Worm (Caenorhabditis elegans) whole organism, late embryonic: Measurements from ENCODE around the gene Y43F8C.5.

ENCODE experiments used
- C08G9.2 ChIP-seq: sonication (generic microtip); optimal IDR thresholded peaks from 2 replicates; lab custom pipeline; 2016; ENCODE audit warnings: mild to moderate bottlenecking, missing genetic modification characterization, moderate library complexity, missing compliant biosample characterization
- F13H6.1 ChIP-seq: sonication (generic microtip); optimal IDR thresholded peaks from 2 replicates; lab custom pipeline; 2016; ENCODE audit warnings: missing genetic modification characterization, missing compliant biosample characterization
- K02D7.2 ChIP-seq: sonication (generic microtip); optimal IDR thresholded peaks from 2 replicates; lab custom pipeline; 2017; ENCODE audit warnings: mild to moderate bottlenecking, missing genetic modification characterization, missing compliant biosample characterization
- ceh-19 ChIP-seq: fragments of 200-800 bp; sonication (Bioruptor generic); optimal IDR thresholded peaks from 2 replicates; lab custom pipeline; 2018; ENCODE audit warnings: mild to moderate bottlenecking, missing genetic modification characterization, missing compliant biosample characterization
- ceh-30 ChIP-seq: fragments of 150-350 bp; optimal IDR thresholded peaks from 2 replicates; lab custom pipeline; 2014; ENCODE audit warnings: missing biosample characterization, missing genetic modification characterization
- ceh-34 ChIP-seq: sonication (generic microtip); optimal IDR thresholded peaks from 2 replicates; lab custom pipeline; 2016; ENCODE audit warnings: mild to moderate bottlenecking, missing genetic modification characterization, missing compliant biosample characterization
- ceh-48 ChIP-seq: sonication (generic microtip); optimal IDR thresholded peaks from 2 replicates; lab custom pipeline; 2016; ENCODE audit warnings: missing genetic modification characterization, inconsistent platforms, missing compliant biosample characterization
- ceh-6 ChIP-seq: fragments of 200-800 bp; sonication (Bioruptor generic); optimal IDR thresholded peaks from 2 replicates; lab custom pipeline; 2018; ENCODE audit warnings: mild to moderate bottlenecking, missing genetic modification characterization, missing compliant biosample characterization
- dve-1 ChIP-seq: sonication (generic microtip); optimal IDR thresholded peaks from 2 replicates; lab custom pipeline; 2017; ENCODE audit warnings: antibody characterized with exemption, mild to moderate bottlenecking, missing genetic modification characterization, missing compliant biosample characterization
- elt-4 ChIP-seq: sonication (generic microtip); optimal IDR thresholded peaks from 2 replicates; lab custom pipeline; 2016; ENCODE audit warnings: missing genetic modification characterization, missing compliant biosample characterization
- ets-4 ChIP-seq: sonication (generic microtip); optimal IDR thresholded peaks from 2 replicates; lab custom pipeline; 2016; ENCODE audit warnings: missing genetic modification characterization, missing compliant biosample characterization
- eyg-1 ChIP-seq: sonication (generic microtip); optimal IDR thresholded peaks from 2 replicates; lab custom pipeline; 2016; ENCODE audit warnings: missing genotype, missing genetic modification characterization, missing compliant biosample characterization
- hlh-30 ChIP-seq: sonication (generic microtip); optimal IDR thresholded peaks from 2 replicates; lab custom pipeline; 2017; ENCODE audit warnings: antibody characterized with exemption, missing genetic modification characterization, missing compliant biosample characterization; ENCODE audit not compliant: insufficient read depth
- hlh-6 ChIP-seq: sonication (generic microtip); optimal IDR thresholded peaks from 2 replicates; lab custom pipeline; 2016; ENCODE audit warnings: missing genotype, missing genetic modification characterization, missing compliant biosample characterization
- lim-6 ChIP-seq: sonication (generic microtip); optimal IDR thresholded peaks from 2 replicates; lab custom pipeline; 2016; ENCODE audit warnings: missing genetic modification characterization, missing compliant biosample characterization
- lin-11 ChIP-seq: fragments of 200-800 bp; sonication (Bioruptor generic); optimal IDR thresholded peaks from 2 replicates; lab custom pipeline; 2018; ENCODE audit warnings: mild to moderate bottlenecking, missing genetic modification characterization, missing compliant biosample characterization
- nhr-11 ChIP-seq: fragments of 150-350 bp; optimal IDR thresholded peaks from 2 replicates; lab custom pipeline; 2014; ENCODE audit warnings: missing biosample characterization, missing genetic modification characterization
- odd-2 ChIP-seq: sonication (generic microtip); optimal IDR thresholded peaks from 2 replicates; lab custom pipeline; 2017; ENCODE audit warnings: antibody characterized with exemption, mild to moderate bottlenecking, missing genetic modification characterization, missing compliant biosample characterization
- pag-3 ChIP-seq: sonication (generic microtip); optimal IDR thresholded peaks from 2 replicates; lab custom pipeline; 2016; ENCODE audit warnings: missing compliant biosample characterization, missing genetic modification characterization, borderline replicate concordance
- pha-2 ChIP-seq: sonication (generic microtip); optimal IDR thresholded peaks from 2 replicates; lab custom pipeline; 2017; ENCODE audit warnings: mild to moderate bottlenecking, missing genetic modification characterization, missing compliant biosample characterization
- pha-4 ChIP-seq: fragments of 150-350 bp; optimal IDR thresholded peaks from 2 replicates; lab custom pipeline; 2018; ENCODE audit warnings: missing biosample characterization, missing genetic modification reagents, missing genetic modification characterization
- pros-1 ChIP-seq: fragments of 150-350 bp; optimal IDR thresholded peaks from 2 replicates; lab custom pipeline; 2014; ENCODE audit warnings: missing biosample characterization, missing genetic modification reagents, missing genetic modification characterization
- ref-2 ChIP-seq: sonication (generic microtip); optimal IDR thresholded peaks from 2 replicates; lab custom pipeline; 2016; ENCODE audit warnings: missing genetic modification characterization, missing compliant biosample characterization
- sox-4 ChIP-seq: sonication (generic microtip); optimal IDR thresholded peaks from 2 replicates; lab custom pipeline; 2017; ENCODE audit warnings: mild to moderate bottlenecking, missing genetic modification characterization, inconsistent platforms, missing compliant biosample characterization
- tbx-7 ChIP-seq: sonication (generic microtip); optimal IDR thresholded peaks from 2 replicates; lab custom pipeline; 2016; ENCODE audit warnings: missing genotype, missing genetic modification characterization, missing compliant biosample characterization
- unc-3 ChIP-seq, 2 experiments: fragments of 200-800 bp in 1 of 2; sonication (Bioruptor generic) in 1 of 2; sonication (generic microtip) in 1 of 2; conservative IDR thresholded peaks in 1 of 2; optimal IDR thresholded peaks in 1 of 2; 2 replicates each; pipeline versions ENCODE4 v1.3.6 to Lab custom; 2016 to 2022; ENCODE audit warnings: missing compliant biosample characterization in 2 of 2, missing genetic modification characterization in 2 of 2, missing genetic modification reagents in 1 of 2
- unc-86 ChIP-seq: sonication (generic microtip); optimal IDR thresholded peaks from 2 replicates; lab custom pipeline; 2016; ENCODE audit warnings: missing genetic modification characterization, missing compliant biosample characterization

Y43F8C.5 gene

ce11 chrV:19599087-19599486 is 33.4 kb downstream of the Y43F8C.5 start:
- TF ChIP-seq C08G9.2 (tag; lab: Kevin White, UChicago), result no peak
- no peak for TF ChIP-seq ets-4 (tag; lab: Kevin White, UChicago)
- no peak for TF ChIP-seq pros-1
- no peak for TF ChIP-seq ceh-19 (GFP tag; lab: Kevin White, UChicago)
- TF ChIP-seq hlh-30 (tag; lab: Kevin White, UChicago), result no peak
- TF ChIP-seq unc-86 (tag; lab: Kevin White, UChicago), result no peak
- no peak for TF ChIP-seq F13H6.1 (tag; lab: Kevin White, UChicago)
- no peak for TF ChIP-seq pag-3 (tag; lab: Kevin White, UChicago)
- no peak for TF ChIP-seq ceh-6 (GFP tag; lab: Kevin White, UChicago)
- TF ChIP-seq lim-6 (tag; lab: Kevin White, UChicago), result no peak
- TF ChIP-seq eyg-1 (tag; lab: Kevin White, UChicago), result no peak
- TF ChIP-seq K02D7.2 (tag; lab: Kevin White, UChicago), result no peak
- TF ChIP-seq pha-4 (tag; lab: Kevin White, UChicago), result no peak
- no peak for TF ChIP-seq ceh-34 (tag; lab: Kevin White, UChicago)
- TF ChIP-seq ceh-30 (tag; lab: Kevin White, UChicago), result no peak
- TF ChIP-seq unc-3 (GFP tag; conservative IDR thresholded peaks at IDR 0.05; lab: Robert Waterston, UW), result no peak
- no peak for TF ChIP-seq unc-3 (tag; optimal IDR thresholded peaks at IDR 0.05; lab: Kevin White, UChicago)
- no peak for TF ChIP-seq dve-1
- TF ChIP-seq nhr-11 (tag; lab: Kevin White, UChicago), result no peak

- TF ChIP-seq hlh-6 (tag; lab: Kevin White, UChicago) (peak; percentile 8), elt-4 (tag; lab: Kevin White, UChicago) (peak; percentile 79), lin-11 (tag; lab: Kevin White, UChicago) (no peak)
Observed at ce11 chrV:19590826-19591225, 41.6 kb downstream of the Y43F8C.5 start.

ce11 chrV:19582256-19582655 is 50.2 kb downstream of the Y43F8C.5 start:
- no peak for TF ChIP-seq ceh-48 (tag; lab: Kevin White, UChicago)
- no peak for TF ChIP-seq sox-4 (tag; lab: Kevin White, UChicago)
- no peak for TF ChIP-seq ref-2 (tag; lab: Kevin White, UChicago)
- TF ChIP-seq tbx-7 (tag; lab: Kevin White, UChicago), result no peak
- TF ChIP-seq pha-2 (tag; lab: Kevin White, UChicago), result no peak
- TF ChIP-seq odd-2 (tag; lab: Kevin White, UChicago), result no peak
